Fruit fly (Drosophila melanogaster) whole organism, wandering third instar larva: ENCODE data around the gene Cep290.

Experiments used
- Abd-B ChIP-seq: fragments of >200 bp; optimal IDR thresholded peaks from 2 replicates; lab custom pipeline; 2017; ENCODE audit warnings: missing biosample characterization, missing genetic modification characterization
- CG32264 ChIP-seq: fragments of 200-800 bp; sonication (Bioruptor generic); optimal IDR thresholded peaks from 2 replicates; lab custom pipeline; 2016; ENCODE audit warnings: missing biosample characterization, missing genetic modification characterization
- CG9705 ChIP-seq: fragments of 200-800 bp; sonication (Bioruptor generic); optimal IDR thresholded peaks from 2 replicates; lab custom pipeline; 2018; ENCODE audit warnings: missing biosample characterization, mild to moderate bottlenecking, missing genetic modification characterization
- CrebA ChIP-seq: fragments of 200-800 bp; sonication (Bioruptor generic); optimal IDR thresholded peaks from 2 replicates; lab custom pipeline; 2016; ENCODE audit warnings: missing biosample characterization, mild to moderate bottlenecking, missing genetic modification characterization, borderline replicate concordance
- Dfd ChIP-seq: fragments of >200 bp; optimal IDR thresholded peaks from 2 replicates; lab custom pipeline; 2017; ENCODE audit warnings: missing biosample characterization, missing genetic modification characterization
- Dif ChIP-seq: fragments of 200-275, 200-300 bp; sonication (Bioruptor generic); optimal IDR thresholded peaks from 2 replicates; lab custom pipeline; 2018; ENCODE audit warnings: missing biosample characterization, missing genetic modification characterization; ENCODE audit not compliant: partially characterized antibody
- GATAd ChIP-seq: sonication (Bioruptor generic); optimal IDR thresholded peaks from 2 replicates; lab custom pipeline; 2016; ENCODE audit warnings: missing biosample characterization, missing genetic modification characterization
- HLH106 ChIP-seq: fragments of 200-800 bp; optimal IDR thresholded peaks from 3 replicates; lab custom pipeline; 2019; ENCODE audit warnings: missing biosample characterization, mild to moderate bottlenecking, missing genetic modification characterization, moderate library complexity
- Hnf4 ChIP-seq: fragments of 200-800 bp; sonication (Bioruptor generic); optimal IDR thresholded peaks from 2 replicates; lab custom pipeline; 2016; ENCODE audit warnings: missing biosample characterization, mild to moderate bottlenecking, missing genetic modification characterization
- Hr78 ChIP-seq: fragments of >200 bp; optimal IDR thresholded peaks from 2 replicates; lab custom pipeline; 2017; ENCODE audit warnings: missing biosample characterization, missing genetic modification characterization
- Hr83 ChIP-seq: fragments of 200-300 bp; sonication (Bioruptor generic); optimal IDR thresholded peaks from 2 replicates; lab custom pipeline; 2016; ENCODE audit warnings: missing biosample characterization, mild to moderate bottlenecking, missing genetic modification characterization, moderate library complexity; ENCODE audit not compliant: poor library complexity, severe bottlenecking
- Jra ChIP-seq: sonication (Bioruptor generic); optimal IDR thresholded peaks from 2 replicates; lab custom pipeline; 2016; ENCODE audit warnings: missing biosample characterization, missing genetic modification characterization
- Mio ChIP-seq: sonication (Bioruptor generic); optimal IDR thresholded peaks from 2 replicates; lab custom pipeline; 2016; ENCODE audit warnings: missing biosample characterization, missing genetic modification characterization
- Myc ChIP-seq: fragments of >200 bp; optimal IDR thresholded peaks from 2 replicates; lab custom pipeline; 2017
- N ChIP-seq: fragments of >200 bp; optimal IDR thresholded peaks from 2 replicates; lab custom pipeline; 2018; ENCODE audit warnings: missing biosample characterization, missing external identifiers, missing genetic modification characterization
- OdsH ChIP-seq: fragments of 200-800 bp; sonication (Bioruptor generic); optimal IDR thresholded peaks from 2 replicates; lab custom pipeline; 2016; ENCODE audit warnings: missing biosample characterization, mild to moderate bottlenecking, missing genetic modification characterization
- Rel ChIP-seq, 2 experiments: fragments of 200-800 bp; sonication (Bioruptor generic) in 1 of 2; optimal IDR thresholded peaks; 2 replicates in 1 of 2; 3 replicates in 1 of 2; lab custom pipeline; 2016 to 2019; ENCODE audit warnings: mild to moderate bottlenecking in 2 of 2, missing biosample characterization in 2 of 2, missing genetic modification characterization in 2 of 2, moderate library complexity in 1 of 2
- Sp1 ChIP-seq: fragments of 200-800 bp; sonication (Bioruptor generic); optimal IDR thresholded peaks from 3 replicates; lab custom pipeline; 2019; ENCODE audit warnings: missing biosample characterization, mild to moderate bottlenecking, missing genetic modification characterization, moderate library complexity
- Vsx2 ChIP-seq: fragments of 200-300, 225-300 bp; sonication (Bioruptor generic); optimal IDR thresholded peaks from 2 replicates; lab custom pipeline; 2018; ENCODE audit warnings: missing biosample characterization, missing genetic modification characterization; ENCODE audit not compliant: partially characterized antibody
- br ChIP-seq: fragments of 200-800 bp; sonication (Bioruptor generic); optimal IDR thresholded peaks from 2 replicates; lab custom pipeline; 2016; ENCODE audit warnings: missing biosample characterization, missing genetic modification characterization
- brk ChIP-seq: fragments of 200-800 bp; sonication (Bioruptor generic); optimal IDR thresholded peaks from 2 replicates; lab custom pipeline; 2016; ENCODE audit warnings: missing biosample characterization, mild to moderate bottlenecking, missing genetic modification characterization
- dl ChIP-seq, 2 experiments: fragments of 175-275, 200-275 bp in 1 of 2; fragments of 200-275 bp in 1 of 2; sonication (Bioruptor generic); optimal IDR thresholded peaks; lab custom pipeline; 2018; ENCODE audit warnings: mild to moderate bottlenecking in 2 of 2, missing biosample characterization in 2 of 2, missing genetic modification characterization in 2 of 2, moderate library complexity in 2 of 2; ENCODE audit not compliant: partially characterized antibody in 2 of 2, insufficient read depth in 1 of 2
- dmrt93B ChIP-seq: fragments of 200-800 bp; sonication (Bioruptor generic); optimal IDR thresholded peaks from 2 replicates; lab custom pipeline; 2018; ENCODE audit warnings: missing biosample characterization, mild to moderate bottlenecking, missing genetic modification characterization
- dsf ChIP-seq: sonication (Bioruptor generic); optimal IDR thresholded peaks from 2 replicates; lab custom pipeline; 2016; ENCODE audit warnings: missing biosample characterization, missing genetic modification characterization, borderline replicate concordance
- ey ChIP-seq: fragments of 200-800 bp; sonication (Bioruptor generic); optimal IDR thresholded peaks from 2 replicates; lab custom pipeline; 2016; ENCODE audit warnings: missing biosample characterization, missing genetic modification characterization
- foxo ChIP-seq, 2 experiments: fragments of 200-800 bp; sonication (Bioruptor generic); optimal IDR thresholded peaks; 2 replicates in 1 of 2; 3 replicates in 1 of 2; lab custom pipeline; 2016 to 2017; ENCODE audit warnings: missing biosample characterization in 2 of 2, missing genetic modification characterization in 2 of 2
- fru ChIP-seq: fragments of 200-800 bp; sonication (Bioruptor generic); optimal IDR thresholded peaks from 3 replicates; lab custom pipeline; 2016; ENCODE audit warnings: missing biosample characterization, mild to moderate bottlenecking, missing genetic modification characterization
- h ChIP-seq: fragments of 200-800 bp; sonication (Bioruptor generic); optimal IDR thresholded peaks from 3 replicates; lab custom pipeline; 2016; ENCODE audit warnings: missing biosample characterization, mild to moderate bottlenecking, missing genetic modification characterization
- jim ChIP-seq: fragments of 175-275, 200-325 bp; sonication (Bioruptor generic); optimal IDR thresholded peaks from 2 replicates; lab custom pipeline; 2016; ENCODE audit warnings: missing biosample characterization, mild to moderate bottlenecking, missing genetic modification characterization
- lola ChIP-seq: fragments of >200 bp; optimal IDR thresholded peaks from 2 replicates; lab custom pipeline; 2017; ENCODE audit warnings: missing biosample characterization, missing genetic modification characterization
- pan ChIP-seq: fragments of >200 bp; optimal IDR thresholded peaks from 2 replicates; lab custom pipeline; 2017
- psq ChIP-seq: fragments of 200-800 bp; sonication (Bioruptor generic); optimal IDR thresholded peaks from 3 replicates; lab custom pipeline; 2017; ENCODE audit warnings: missing biosample characterization, mild to moderate bottlenecking, missing genetic modification characterization, moderate library complexity
- rgr ChIP-seq: fragments of 200-800 bp; sonication (Bioruptor generic); optimal IDR thresholded peaks from 3 replicates; lab custom pipeline; 2016; ENCODE audit warnings: missing biosample characterization, mild to moderate bottlenecking, missing genetic modification characterization
- sage ChIP-seq: fragments of 200-800 bp; sonication (Bioruptor generic); optimal IDR thresholded peaks from 2 replicates; lab custom pipeline; 2016; ENCODE audit warnings: missing biosample characterization, mild to moderate bottlenecking, missing genetic modification characterization
- sv ChIP-seq: fragments of 200-800 bp; sonication (Bioruptor generic); optimal IDR thresholded peaks from 3 replicates; lab custom pipeline; 2016; ENCODE audit warnings: missing biosample characterization, missing genetic modification characterization
- tai ChIP-seq: sonication (Bioruptor generic); optimal IDR thresholded peaks from 2 replicates; lab custom pipeline; 2016; ENCODE audit warnings: missing biosample characterization, missing genetic modification characterization
- usp ChIP-seq: fragments of >200 bp; optimal IDR thresholded peaks from 2 replicates; lab custom pipeline; 2017; ENCODE audit warnings: missing biosample characterization, missing genetic modification characterization
- woc ChIP-seq: sonication (Bioruptor generic); optimal IDR thresholded peaks from 2 replicates; lab custom pipeline; 2016; ENCODE audit warnings: missing biosample characterization, mild to moderate bottlenecking, missing genetic modification characterization

The Cep290 gene

DNA sequence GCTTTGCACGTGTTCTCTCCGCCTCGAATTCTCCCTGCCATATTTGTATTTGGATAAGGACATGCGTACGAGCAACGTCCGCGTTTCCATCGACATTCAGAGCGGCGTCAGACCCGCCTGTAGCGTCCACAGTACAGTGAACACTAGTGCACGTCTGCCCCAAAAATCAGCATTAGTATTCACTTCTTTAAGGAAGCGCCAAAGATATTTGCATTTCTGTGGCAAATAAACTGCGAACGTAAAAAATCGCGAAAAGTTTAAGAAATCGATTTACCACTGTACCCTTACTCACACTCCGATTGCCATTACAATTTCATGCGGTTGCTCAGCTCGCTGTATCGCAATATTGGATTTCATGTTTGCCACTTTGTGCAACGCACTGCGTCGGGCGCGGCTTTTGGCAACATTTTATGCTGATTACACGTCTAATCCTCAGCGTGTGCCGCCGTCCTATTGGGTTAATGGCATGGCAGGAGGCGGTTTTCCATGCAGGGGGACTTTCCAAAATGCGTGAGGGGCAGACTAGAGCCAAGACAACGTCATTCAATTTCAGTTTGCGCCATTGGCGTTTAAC lies 40.9 kb upstream of the Cep290 start:
- TF ChIP-seq h (GFP tag; lab: Kevin White, UChicago) (peak; percentile 97), Hnf4 (GFP tag; lab: Kevin White, UChicago) (peak; percentile 98), HLH106 (tag; lab: Kevin White, UChicago) (peak; percentile 96), psq (peak; percentile 92), Dfd (GFP tag; lab: Kevin White, UChicago) (no peak), sv (GFP tag; lab: Kevin White, UChicago) (peak; percentile 75), Abd-B (GFP tag; lab: Kevin White, UChicago) (no peak), woc (GFP tag; lab: Kevin White, UChicago) (peak; percentile 91), CG9705 (peak; percentile 94), jim (GFP tag; lab: Kevin White, UChicago) (peak; percentile 71), Hr83 (GFP tag; lab: Kevin White, UChicago) (peak; percentile 90), pan (no peak), dl (GFP tag; optimal IDR thresholded peaks at IDR 0.05; lab: Kevin White, UChicago; ENCODE audit: insufficient read depth in 1 of 2, partially characterized antibody in 2 of 2) (no peak), brk (GFP tag; lab: Kevin White, UChicago) (peak; percentile 92), lola (no peak), usp (GFP tag; lab: Kevin White, UChicago) (no peak), GATAd (GFP tag; lab: Kevin White, UChicago) (peak; percentile 78), dsf (GFP tag; lab: Kevin White, UChicago) (peak; percentile 87), fru (peak; percentile 95), Vsx2 (no peak), CG32264 (GFP tag; lab: Kevin White, UChicago) (peak; percentile 94), dmrt93B (peak; percentile 93), sage (peak; percentile 94), tai (GFP tag; lab: Kevin White, UChicago) (peak; percentile 97), Myc (no peak), Hr78 (GFP tag; lab: Kevin White, UChicago) (no peak), Jra (GFP tag; lab: Kevin White, UChicago) (peak; percentile 95), Mio (GFP tag; lab: Kevin White, UChicago) (peak; percentile 88), OdsH (GFP tag; lab: Kevin White, UChicago) (peak; percentile 96), rgr (GFP tag; lab: Kevin White, UChicago) (peak; percentile 97), Sp1 (GFP tag; lab: Kevin White, UChicago) (peak; percentile 94), ey (GFP tag; lab: Kevin White, UChicago) (peak; percentile 97), foxo (GFP tag; optimal IDR thresholded peaks at IDR 0.05; lab: Kevin White, UChicago) (peak; percentile 76 to 98), br (peak; percentile 98), Dif (GFP tag; lab: Kevin White, UChicago) (no peak), CrebA (GFP tag; lab: Kevin White, UChicago) (peak; percentile 73), N (GFP tag; lab: Kevin White, UChicago) (no peak), Rel (GFP tag; optimal IDR thresholded peaks at IDR 0.05; lab: Kevin White, UChicago) (peak; percentile 68), Rel (tag; optimal IDR thresholded peaks at IDR 0.05; lab: Kevin White, UChicago) (peak; percentile 84)
- TF ChIP-seq, all 38 proteins: peak for 27

DNA sequence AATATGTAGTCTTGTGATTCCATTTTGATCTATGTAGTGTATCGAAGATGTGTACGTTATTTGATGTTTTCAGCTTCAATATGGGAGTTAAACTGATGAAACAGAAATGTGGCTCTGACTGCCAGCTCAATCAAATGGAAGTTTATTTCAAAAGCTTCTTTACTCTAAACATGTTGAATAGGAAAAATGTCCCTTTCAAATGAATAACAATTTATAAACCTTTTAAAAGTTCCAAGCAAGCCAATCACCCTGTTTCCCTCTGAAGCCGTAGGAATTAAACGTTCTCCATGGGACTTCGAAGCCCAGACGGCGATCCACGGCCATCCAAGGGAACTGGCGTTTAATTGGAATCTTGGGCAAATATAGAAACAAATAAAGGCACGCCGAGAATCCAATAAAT lies 39.8 kb upstream of the Cep290 start, which contains the start of gene CG13898:
TSS of gene CG13898 (minus strand) at position 101 of the 400 bp plus-strand sequence.
- TF ChIP-seq dsf (GFP tag; lab: Kevin White, UChicago) (no peak), psq (no peak), Rel (GFP tag; optimal IDR thresholded peaks at IDR 0.05; lab: Kevin White, UChicago) (no peak), Rel (tag; optimal IDR thresholded peaks at IDR 0.05; lab: Kevin White, UChicago) (no peak), sv (GFP tag; lab: Kevin White, UChicago) (no peak), OdsH (GFP tag; lab: Kevin White, UChicago) (no peak), br (no peak), brk (GFP tag; lab: Kevin White, UChicago) (no peak), Hr83 (GFP tag; lab: Kevin White, UChicago) (no peak), Dif (GFP tag; lab: Kevin White, UChicago) (no peak), ey (GFP tag; lab: Kevin White, UChicago) (no peak), Vsx2 (no peak), lola (no peak)
- TF ChIP-seq, all 38 proteins: peak for 0
